Worm (Caenorhabditis elegans) whole organism, early embryonic: ENCODE data around the gene unc-22.

Source experiments
- F13C5.2 ChIP-seq: sonication (generic microtip); optimal IDR thresholded peaks from 2 replicates; lab custom pipeline; 2017; ENCODE audit warnings: mild to moderate bottlenecking, missing genetic modification characterization, inconsistent platforms, missing compliant biosample characterization
- ama-1 ChIP-seq: fragments of 150-350 bp; optimal IDR thresholded peaks from 2 replicates; lab custom pipeline; 2014
- hmbx-1 ChIP-seq: sonication (generic microtip); optimal IDR thresholded peaks from 2 replicates; lab custom pipeline; 2016; ENCODE audit warnings: mild to moderate bottlenecking, missing genetic modification characterization, missing compliant biosample characterization
- hmg-4 ChIP-seq: fragments of 200-800 bp; sonication (Bioruptor generic); optimal IDR thresholded peaks from 2 replicates; lab custom pipeline; 2018; ENCODE audit warnings: mild to moderate bottlenecking, missing genetic modification characterization, missing compliant biosample characterization
- pes-1 ChIP-seq: fragments of 200-800 bp; sonication (Bioruptor generic); IDR thresholded peaks from 2 replicates; pipeline ENCODE4 v1.3.6; 2022; ENCODE audit warnings: missing genetic modification reagents, missing genetic modification characterization, missing compliant biosample characterization
- sea-1 ChIP-seq: fragments of 200-800 bp; sonication (Bioruptor generic); conservative IDR thresholded peaks from 2 replicates; pipeline ENCODE4 v1.3.6; 2022; ENCODE audit warnings: missing genetic modification characterization, missing compliant biosample characterization
- tbx-11 ChIP-seq: fragments of 200-800 bp; sonication (Bioruptor generic); IDR thresholded peaks from 2 replicates; pipeline ENCODE4 v1.3.6; 2022; ENCODE audit warnings: missing genetic modification characterization, missing compliant biosample characterization

ce11 chrIV:11925346-11926075, 85.3 kb downstream of the unc-22 start, which contains the start of the genes srlf-33 and srlf-32:
- TF ChIP-seq ama-1 (lab: Kevin White, UChicago) (no peak), hmbx-1 (tag; lab: Kevin White, UChicago) (no peak), tbx-11 (no peak), F13C5.2 (no peak), sea-1 (GFP tag; lab: Robert Waterston, UW) (no peak), pes-1 (GFP tag; lab: Robert Waterston, UW) (no peak), hmg-4 (GFP tag; lab: Kevin White, UChicago) (no peak)
